Worm (Caenorhabditis elegans): Measurements from ENCODE around the gene F54D10.5.
"Not testable (repeated sequence)": the region's sequence is repeated elsewhere in the genome, so short reads cannot be mapped to it uniquely, and the experiment has no call there.

F54D10.5 gene

DNA sequence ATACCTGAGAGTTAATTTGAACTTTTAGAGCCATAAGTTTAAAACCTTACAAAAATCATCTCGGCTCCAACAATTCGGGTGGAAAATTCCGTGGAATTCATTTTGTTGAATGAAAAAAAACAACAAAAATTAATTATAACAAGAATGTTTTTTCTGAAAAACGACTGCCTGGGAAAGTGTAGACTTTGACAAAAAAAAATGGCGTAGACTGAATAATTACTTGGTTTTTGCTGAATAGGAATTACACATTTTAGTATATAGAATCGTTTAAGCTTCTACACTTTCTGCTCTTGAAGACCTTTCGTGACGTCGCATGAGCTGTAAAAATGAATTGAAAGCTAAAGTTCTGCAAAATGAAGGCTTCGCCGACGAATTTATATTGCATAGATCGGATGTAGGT is 43.5 kb downstream of the F54D10.5 start, which contains the start of gene srx-112:
Gene srx-112, minus strand, starts transcription at position 101 of the 400 bp plus-strand sequence.
- TF ChIP-seq mdl-1 (tag; optimal IDR thresholded peaks at IDR 0.05) (no peak), Y5F2A.4 (GFP tag; optimal IDR thresholded peaks at IDR 0.05) (no peak), dmd-9 (GFP tag; IDR thresholded peaks at IDR 0.05) (no peak), spr-3 (GFP tag; optimal IDR thresholded peaks at IDR 0.05) (no peak), arid-1 (GFP tag; conservative IDR thresholded peaks at IDR 0.05) (no peak), ceh-82 (tag; optimal IDR thresholded peaks at IDR 0.05) (no peak), mxl-3 (GFP tag; optimal IDR thresholded peaks at IDR 0.05) (no peak), mes-2 (tag; optimal IDR thresholded peaks at IDR 0.05; ENCODE audit: poor library complexity, severe bottlenecking) (no peak)

DNA sequence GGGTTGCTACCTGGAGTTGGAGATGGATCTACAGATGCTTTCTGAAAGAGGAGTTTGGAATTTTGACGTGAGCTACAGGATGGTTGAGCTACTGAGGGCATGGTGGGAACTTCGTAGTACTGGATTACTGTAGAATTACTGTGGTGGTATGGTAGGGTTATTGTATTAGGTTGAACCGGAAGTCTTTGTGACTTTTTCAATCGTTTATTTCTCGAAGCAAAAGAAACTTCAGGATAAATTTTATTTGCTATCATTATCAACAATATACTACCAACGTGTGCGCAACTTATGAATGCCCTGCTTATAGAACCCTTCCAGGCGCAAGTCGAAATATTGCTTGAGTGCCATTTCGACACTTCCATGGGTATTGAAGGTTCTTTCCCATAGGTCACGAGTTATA is 46.4 kb downstream of the F54D10.5 start, which contains the start of gene T24E12.6:
Gene T24E12.6, minus strand, starts transcription at position 101 of the 400 bp plus-strand sequence.
- TF ChIP-seq unc-62 (GFP tag; optimal IDR thresholded peaks at IDR 0.05 in 1 of 2), result peak in 1 of 2 experiments; percentile 3
- not testable (repeated sequence) for TF ChIP-seq unc-62 (tag; optimal IDR thresholded peaks at IDR 0.05)

DNA sequence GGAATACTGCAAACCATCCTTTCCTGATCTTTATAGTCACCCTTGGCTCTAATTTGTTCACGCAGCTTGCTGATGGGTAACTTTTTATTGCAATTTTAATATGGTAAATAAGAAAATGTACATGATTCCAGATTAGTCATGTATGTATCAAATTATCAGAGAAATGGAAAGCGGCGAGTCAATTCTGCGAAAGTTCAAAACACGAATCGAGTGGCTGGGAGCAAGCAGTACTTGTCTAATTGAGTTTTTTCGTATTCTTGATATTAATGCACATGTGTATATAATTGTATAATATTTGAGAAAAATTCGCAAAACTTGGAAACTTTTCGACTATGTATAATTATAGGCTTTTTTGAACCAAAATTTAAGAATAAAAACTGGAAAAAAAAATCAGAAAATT is 49.0 kb downstream of the F54D10.5 start, which contains the start of gene T24E12.12:
Gene T24E12.12, plus strand, starts transcription at position 281 of the 400 bp plus-strand sequence.
- TF ChIP-seq nhr-41 (GFP tag; IDR thresholded peaks at IDR 0.05) (no peak), nhr-111 (GFP tag; optimal IDR thresholded peaks at IDR 0.05) (no peak), D1046.2 (GFP tag; IDR thresholded peaks at IDR 0.05) (no peak), daf-8 (GFP tag; IDR thresholded peaks at IDR 0.05) (no peak)

DNA sequence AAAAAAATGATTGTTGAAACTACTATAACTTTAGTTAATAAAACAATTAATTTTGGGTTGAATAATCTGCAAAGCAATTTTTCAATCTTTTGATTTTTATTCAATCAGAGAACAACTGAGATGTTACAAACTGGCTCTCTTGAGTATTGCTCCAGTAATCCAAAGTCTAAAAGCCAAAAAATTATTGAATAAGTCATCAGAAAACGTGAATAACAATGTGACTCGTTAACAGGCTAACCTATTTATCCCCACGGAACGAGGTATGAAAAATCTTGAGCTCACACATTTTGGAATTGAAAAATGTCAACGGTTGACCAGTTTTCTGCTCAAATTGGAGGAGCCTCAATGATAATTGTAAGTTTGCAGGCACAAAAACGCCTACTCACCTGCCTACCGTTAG is 50.5 kb downstream of the F54D10.5 start, which contains the start of gene srx-111:
Gene srx-111, plus strand, starts transcription at position 301 of the 400 bp plus-strand sequence.
- no peak for TF ChIP-seq egl-27 (tag; optimal IDR thresholded peaks at IDR 0.05)
- TF ChIP-seq tag-97 (GFP tag; IDR thresholded peaks at IDR 0.05), result no peak
